Worm (Caenorhabditis elegans) whole organism, L4 larva: ENCODE measurements around the gene pqn-80.

Experiments
- Y105C5A.15 ChIP-seq: fragments of 200-800 bp; sonication (Bioruptor generic); IDR thresholded peaks from 2 replicates; pipeline ENCODE4 v1.3.6; 2022; ENCODE audit warnings: missing genetic modification characterization, missing compliant biosample characterization
- Y5F2A.4 ChIP-seq: fragments of 200-800 bp; sonication (Bioruptor generic); optimal IDR thresholded peaks from 2 replicates; lab custom pipeline; 2018; ENCODE audit warnings: mild to moderate bottlenecking, missing genetic modification characterization, missing compliant biosample characterization
- aly-2 ChIP-seq: sonication (generic microtip); optimal IDR thresholded peaks from 2 replicates; lab custom pipeline; 2018; ENCODE audit warnings: missing biosample characterization, missing genetic modification characterization
- ceh-82 ChIP-seq: sonication (generic microtip); optimal IDR thresholded peaks from 2 replicates; lab custom pipeline; 2017; ENCODE audit warnings: missing biosample characterization, missing genetic modification characterization
- daf-12 ChIP-seq: fragments of 150-350 bp; optimal IDR thresholded peaks from 2 replicates; lab custom pipeline; 2014; ENCODE audit warnings: missing biosample characterization, missing genetic modification reagents, missing genetic modification characterization
- fkh-10 ChIP-seq: fragments of 150-350 bp; optimal IDR thresholded peaks from 2 replicates; lab custom pipeline; 2014; ENCODE audit warnings: missing biosample characterization, missing genetic modification reagents, missing genetic modification characterization
- lin-39 ChIP-seq: fragments of 150-350 bp; optimal IDR thresholded peaks from 2 replicates; lab custom pipeline; 2014; ENCODE audit warnings: missing biosample characterization, missing genetic modification reagents, missing genetic modification characterization
- nhr-76 ChIP-seq: fragments of 150-350 bp; optimal IDR thresholded peaks from 2 replicates; lab custom pipeline; 2014; ENCODE audit warnings: missing biosample characterization, missing genetic modification characterization
- zag-1 ChIP-seq: fragments of 150-350 bp; optimal IDR thresholded peaks from 2 replicates; lab custom pipeline; 2014; ENCODE audit warnings: missing biosample characterization, missing genetic modification characterization

DNA sequence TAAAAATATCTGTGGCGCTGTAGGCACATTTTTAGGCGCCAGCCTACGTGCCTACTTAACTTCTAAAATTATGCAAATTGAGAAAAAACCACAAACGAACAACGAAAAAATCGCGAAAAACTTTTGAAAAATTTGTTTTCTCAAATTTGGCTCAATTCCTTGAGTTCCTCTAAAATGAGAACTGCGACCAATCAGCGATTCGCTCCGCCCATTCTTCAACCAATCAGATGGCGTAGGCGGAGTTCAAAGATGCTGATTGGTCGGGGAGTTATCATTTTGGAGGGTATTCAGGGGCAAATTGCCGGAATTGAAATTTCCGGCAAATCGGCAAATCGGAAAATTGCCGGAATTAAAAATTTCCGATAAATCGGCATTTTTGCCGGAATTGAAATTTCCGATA is 40.5 kb upstream of the pqn-80 start:
- TF ChIP-seq zag-1 (tag; lab: Kevin White, UChicago): no peak
- TF ChIP-seq fkh-10 (GFP tag; lab: Kevin White, UChicago): no peak
- no peak for TF ChIP-seq daf-12 (tag; lab: Kevin White, UChicago)
- TF ChIP-seq nhr-76 (tag; lab: Kevin White, UChicago): no peak
- no peak for TF ChIP-seq aly-2 (tag; lab: Kevin White, UChicago)
- no peak for TF ChIP-seq Y105C5A.15
- no peak for TF ChIP-seq ceh-82 (tag; lab: Kevin White, UChicago)
- TF ChIP-seq lin-39 (tag; lab: Kevin White, UChicago): no peak
- no peak for TF ChIP-seq Y5F2A.4 (GFP tag; lab: Kevin White, UChicago)
